Worm (Caenorhabditis elegans): ENCODE measurements around the gene nhr-57.

The nhr-57 gene

ce11 chrV:4143034-4143433 lies 11.3 kb downstream of the nhr-57 start:
- TF ChIP-seq hlh-30 (tag; optimal IDR thresholded peaks at IDR 0.05; ENCODE audit: insufficient read depth) (peak; percentile 99), tag-97 (GFP tag; IDR thresholded peaks at IDR 0.05) (no peak), nhr-102 (tag; optimal IDR thresholded peaks at IDR 0.05) (peak; percentile 23), spr-3 (GFP tag; optimal IDR thresholded peaks at IDR 0.05) (no peak), zfp-2 (tag; optimal IDR thresholded peaks at IDR 0.05) (no peak), Y75B8A.6 (GFP tag; IDR thresholded peaks at IDR 0.05) (no peak), tra-1 (GFP tag; IDR thresholded peaks at IDR 0.05) (0 out of 2 replicates have a peak, but pooled peaks have one; percentile 44), fos-1 (tag; optimal IDR thresholded peaks at IDR 0.05) (no peak), mxl-3 (GFP tag; optimal IDR thresholded peaks at IDR 0.05) (peak; percentile 44), lir-3 (tag; optimal IDR thresholded peaks at IDR 0.05) (no peak), daf-8 (GFP tag; IDR thresholded peaks at IDR 0.05) (no peak), lim-7 (GFP tag; IDR thresholded peaks at IDR 0.05) (no peak), hif-1 (tag; optimal IDR thresholded peaks at IDR 0.05) (peak in 1 of 2 experiments; percentile 83), nhr-48 (tag; optimal IDR thresholded peaks at IDR 0.05) (peak; percentile 36), dmd-8 (GFP tag; IDR thresholded peaks at IDR 0.05) (no peak), zag-1 (tag; optimal IDR thresholded peaks at IDR 0.05) (no peak), ceh-44 (GFP tag; IDR thresholded peaks at IDR 0.05) (no peak), F44E2.7 (GFP tag; IDR thresholded peaks at IDR 0.05) (no peak), nhr-6 (tag; optimal IDR thresholded peaks at IDR 0.05) (no peak), ceh-62 (tag; optimal IDR thresholded peaks at IDR 0.05) (no peak), aha-1 (tag) (peak; percentile 88), saeg-2 (GFP tag; IDR thresholded peaks at IDR 0.05) (no peak), mdl-1 (tag; optimal IDR thresholded peaks at IDR 0.05) (peak in 1 of 2 experiments; percentile 51), dpl-1 (GFP tag; optimal IDR thresholded peaks at IDR 0.05) (peak; percentile 68), Y48G9A.11 (GFP tag; IDR thresholded peaks at IDR 0.05) (no peak), lin-13 (GFP tag; optimal IDR thresholded peaks at IDR 0.05) (peak; percentile 65), nhr-11 (tag; optimal IDR thresholded peaks at IDR 0.05) (peak; percentile 64), attf-4 (tag; optimal IDR thresholded peaks at IDR 0.05) (no peak), dve-1 (tag; optimal IDR thresholded peaks at IDR 0.05; ENCODE audit: insufficient read depth) (peak; percentile 90), dmd-6 (GFP tag; IDR thresholded peaks at IDR 0.05) (peak; percentile 58), vab-7 (GFP tag; IDR thresholded peaks at IDR 0.05) (no peak), zip-2 (tag; optimal IDR thresholded peaks at IDR 0.05) (peak; percentile 21), skn-1 (tag; optimal IDR thresholded peaks at IDR 0.05) (no peak), ctbp-1 (GFP tag; IDR thresholded peaks at IDR 0.05) (0 out of 2 replicates have a peak, but pooled peaks have one; percentile 20), daf-16 (GFP tag; optimal IDR thresholded peaks at IDR 0.05) (peak in 1 of 2 experiments; percentile 31), daf-16 (tag; optimal IDR thresholded peaks at IDR 0.05) (peak; percentile 66), gei-8 (GFP tag; optimal IDR thresholded peaks at IDR 0.05) (no peak), set-16 (GFP tag; IDR thresholded peaks at IDR 0.05) (no peak), ceh-20 (GFP tag; IDR thresholded peaks at IDR 0.05) (0 out of 2 replicates have a peak, but pooled peaks have one; percentile 43), aly-2 (tag; optimal IDR thresholded peaks at IDR 0.05) (no peak), mdt-29 (GFP tag; IDR thresholded peaks at IDR 0.05) (no peak), nhr-28 (tag; optimal IDR thresholded peaks at IDR 0.05) (peak; percentile 46), lin-15B (tag; optimal IDR thresholded peaks at IDR 0.05) (no peak), lsy-2 (tag; optimal IDR thresholded peaks at IDR 0.05) (peak in 1 of 2 experiments; percentile 87), unc-130 (GFP tag; optimal IDR thresholded peaks at IDR 0.05) (no peak), mes-2 (tag; optimal IDR thresholded peaks at IDR 0.05; ENCODE audit: poor library complexity, severe bottlenecking) (peak; percentile 52), nhr-111 (GFP tag; optimal IDR thresholded peaks at IDR 0.05) (no peak), lin-38 (GFP tag; IDR thresholded peaks at IDR 0.05) (peak; percentile 94), zfp-3 (GFP tag; conservative IDR thresholded peaks at IDR 0.05) (no peak), fkh-10 (GFP tag; optimal IDR thresholded peaks at IDR 0.05) (peak; percentile 18), rbr-2 (tag; optimal IDR thresholded peaks at IDR 0.05) (peak; percentile 75), sdz-12 (GFP tag; optimal IDR thresholded peaks at IDR 0.05) (no peak)
